ENCODE assay signal across 4 fruit fly cellular contexts in genomic region chr3L:16328207-16328891, dm6.
A peak's percentile ranks its signal among the peaks of the same experiment; 100 is the strongest.
TF ChIP-seq lines count a peak whose summit lies in the region.

Gene CG13058 (plus strand): TSS chr3L:16328841.

- TF ChIP-seq CTCF in whole organism, embryonic (GFP tag; optimal IDR thresholded peaks at IDR 0.05; lab: Kevin White, UChicago): no peak

TF ChIP-seq in whole organism, embryonic, 481 proteins besides CTCF, POLR2A, EP300 and RAD21 (continues in another document):
- TF ChIP-seq wdn (GFP tag; IDR thresholded peaks at IDR 0.05; lab: Robert Waterston, UW) (0 out of 2 replicates have a peak, but pooled peaks have one; percentile 60), NC2β (GFP tag; optimal IDR thresholded peaks at IDR 0.05; lab: Kevin White, UChicago) (no peak), CG10565 (GFP tag; optimal IDR thresholded peaks at IDR 0.05; lab: Kevin White, UChicago) (no peak), bowl (GFP tag; IDR thresholded peaks at IDR 0.05; lab: Robert Waterston, UW) (peak; percentile 77), tna (GFP tag; IDR thresholded peaks at IDR 0.05; lab: Robert Waterston, UW; ENCODE audit: partially characterized antibody) (no peak), en (GFP tag; optimal IDR thresholded peaks at IDR 0.05; lab: Kevin White, UChicago) (no peak), CG31388 (GFP tag; optimal IDR thresholded peaks at IDR 0.05; lab: Kevin White, UChicago) (no peak), ind (GFP tag; optimal IDR thresholded peaks at IDR 0.05; lab: Kevin White, UChicago) (peak; percentile 50), tap (tag; optimal IDR thresholded peaks at IDR 0.05; lab: Kevin White, UChicago) (peak; percentile 59), unc-4 (GFP tag; IDR thresholded peaks at IDR 0.05; lab: Robert Waterston, UW; ENCODE audit: partially characterized antibody) (no peak), Nf-YB (GFP tag; optimal IDR thresholded peaks at IDR 0.05; lab: Kevin White, UChicago) (no peak), Meics (GFP tag; optimal IDR thresholded peaks at IDR 0.05; lab: Kevin White, UChicago) (peak; percentile 61), slbo (GFP tag; IDR thresholded peaks at IDR 0.05; lab: Robert Waterston, UW) (peak; percentile 79), D (optimal IDR thresholded peaks at IDR 0.05; lab: Kevin White, UChicago) (no peak), D (GFP tag; optimal IDR thresholded peaks at IDR 0.05; lab: Kevin White, UChicago) (no peak), CG43689 (GFP tag; IDR thresholded peaks at IDR 0.05; lab: Robert Waterston, UW) (peak; percentile 52; the same call in 1 of the 2 replicates), pita (GFP tag; optimal IDR thresholded peaks at IDR 0.05; lab: Kevin White, UChicago) (no peak), ase (GFP tag; IDR thresholded peaks at IDR 0.05; lab: Robert Waterston, UW) (no peak), org-1 (GFP tag; optimal IDR thresholded peaks at IDR 0.05; lab: Kevin White, UChicago) (peak; percentile 50), CG33213 (GFP tag; optimal IDR thresholded peaks at IDR 0.05; lab: Kevin White, UChicago) (no peak), prd (optimal IDR thresholded peaks at IDR 0.05; lab: Kevin White, UChicago) (no peak), prd (GFP tag; IDR thresholded peaks at IDR 0.05; lab: Robert Waterston, UW) (no peak; the same call in 2 of the 3 replicates), stwl (tag; optimal IDR thresholded peaks at IDR 0.05; lab: Kevin White, UChicago) (no peak)

TF ChIP-seq in whole organism, prepupa, 60 proteins besides CTCF, POLR2A, EP300 and RAD21 (continues in another document):
- no peak for TF ChIP-seq Smox (GFP tag; optimal IDR thresholded peaks at IDR 0.05; lab: Kevin White, UChicago)
- peak; percentile 67 for TF ChIP-seq fkh (GFP tag; optimal IDR thresholded peaks at IDR 0.05; lab: Kevin White, UChicago)
- no peak for TF ChIP-seq dsx (GFP tag; optimal IDR thresholded peaks at IDR 0.05; lab: Kevin White, UChicago; ENCODE audit: poor library complexity, severe bottlenecking)
- no peak for TF ChIP-seq Sox102F (GFP tag; optimal IDR thresholded peaks at IDR 0.05; lab: Kevin White, UChicago)
- TF ChIP-seq CG3032 (tag; optimal IDR thresholded peaks at IDR 0.05; lab: Kevin White, UChicago): peak; percentile 32
- no peak for TF ChIP-seq ss (GFP tag; optimal IDR thresholded peaks at IDR 0.05; lab: Kevin White, UChicago)
- peak; percentile 10 for TF ChIP-seq CG16779 (tag; optimal IDR thresholded peaks at IDR 0.05; lab: Kevin White, UChicago)
- TF ChIP-seq Blimp-1 (GFP tag; optimal IDR thresholded peaks at IDR 0.05; lab: Kevin White, UChicago): no peak
- TF ChIP-seq Eip78C (GFP tag; lab: Kevin White, UChicago): peak; percentile 70
- no peak for TF ChIP-seq esn (GFP tag; optimal IDR thresholded peaks at IDR 0.05; lab: Kevin White, UChicago)
- TF ChIP-seq CG9139 (GFP tag; optimal IDR thresholded peaks at IDR 0.05; lab: Kevin White, UChicago): no peak
- no peak for TF ChIP-seq svp (GFP tag; lab: Kevin White, UChicago)
- peak; percentile 89 for TF ChIP-seq CG8119 (GFP tag; IDR thresholded peaks at IDR 0.05; lab: Robert Waterston, UW)
- no peak for TF ChIP-seq Hr39 (GFP tag; optimal IDR thresholded peaks at IDR 0.05; lab: Kevin White, UChicago)
- no peak for TF ChIP-seq Eip93F (GFP tag; optimal IDR thresholded peaks at IDR 0.05; lab: Kevin White, UChicago)
- peak; percentile 44 for TF ChIP-seq CG3919 (GFP tag; optimal IDR thresholded peaks at IDR 0.05; lab: Kevin White, UChicago)
- TF ChIP-seq CG6808 (GFP tag; optimal IDR thresholded peaks at IDR 0.05; lab: Kevin White, UChicago): peak; percentile 40
- TF ChIP-seq CG15336 (GFP tag; IDR thresholded peaks at IDR 0.05; lab: Robert Waterston, UW): peak; percentile 93
- TF ChIP-seq CG34406 (GFP tag; optimal IDR thresholded peaks at IDR 0.05; lab: Kevin White, UChicago): no peak
- TF ChIP-seq Eip75B (GFP tag; optimal IDR thresholded peaks at IDR 0.05; lab: Kevin White, UChicago): no peak
- TF ChIP-seq CG6276 (GFP tag; optimal IDR thresholded peaks at IDR 0.05; lab: Kevin White, UChicago): peak; percentile 79
- peak; percentile 48; the same call in 1 of the 2 replicates for TF ChIP-seq CG11294 (GFP tag; IDR thresholded peaks at IDR 0.05; lab: Robert Waterston, UW)
- TF ChIP-seq CG10669 (GFP tag; optimal IDR thresholded peaks at IDR 0.05; lab: Kevin White, UChicago): peak; percentile 62
- TF ChIP-seq CG11902 (GFP tag; optimal IDR thresholded peaks at IDR 0.05; lab: Kevin White, UChicago): no peak

TF ChIP-seq in whole organism, pupa, 21 proteins besides CTCF, POLR2A, EP300 and RAD21:
- TF ChIP-seq CG8159 (tag; optimal IDR thresholded peaks at IDR 0.05; lab: Kevin White, UChicago) (peak; percentile 70), CG32121 (GFP tag; IDR thresholded peaks at IDR 0.05; lab: Robert Waterston, UW) (peak; percentile 63), rn (GFP tag; IDR thresholded peaks at IDR 0.05; lab: Robert Waterston, UW) (no peak), Ets98B (GFP tag; IDR thresholded peaks at IDR 0.05; lab: Robert Waterston, UW) (peak; percentile 23), fd96Ca (GFP tag; IDR thresholded peaks at IDR 0.05; lab: Robert Waterston, UW) (0 out of 3 replicates have a peak, but pooled peaks have one; percentile 20), Pif1A (GFP tag; optimal IDR thresholded peaks at IDR 0.05; lab: Kevin White, UChicago) (peak; percentile 7), CG4496 (GFP tag; IDR thresholded peaks at IDR 0.05; lab: Robert Waterston, UW) (peak; percentile 22; the same call in 1 of the 3 replicates), CG9948 (tag; optimal IDR thresholded peaks at IDR 0.05; lab: Kevin White, UChicago) (peak; percentile 55), CG34367 (tag; optimal IDR thresholded peaks at IDR 0.05; lab: Kevin White, UChicago) (peak; percentile 65), Pif1B (GFP tag; optimal IDR thresholded peaks at IDR 0.05; lab: Kevin White, UChicago) (no peak), CG8301 (tag; optimal IDR thresholded peaks at IDR 0.05; lab: Kevin White, UChicago) (peak; percentile 66), CG14655 (GFP tag; optimal IDR thresholded peaks at IDR 0.05; lab: Kevin White, UChicago) (peak; percentile 68), CG10348 (GFP tag; IDR thresholded peaks at IDR 0.05; lab: Robert Waterston, UW) (peak; percentile 81), EcR (GFP tag; optimal IDR thresholded peaks at IDR 0.05; lab: Kevin White, UChicago) (peak; percentile 1), CG15710 (tag; optimal IDR thresholded peaks at IDR 0.05; lab: Kevin White, UChicago) (peak; percentile 69), Snoo (tag; optimal IDR thresholded peaks at IDR 0.05; lab: Kevin White, UChicago) (no peak), CG17806 (tag; optimal IDR thresholded peaks at IDR 0.05; lab: Kevin White, UChicago) (peak; percentile 38), D1 (tag; optimal IDR thresholded peaks at IDR 0.05; lab: Kevin White, UChicago) (no peak), CG13204 (GFP tag; optimal IDR thresholded peaks at IDR 0.05; lab: Kevin White, UChicago) (no peak)

TF ChIP-seq in whole organism, wandering third instar larva, 38 proteins besides CTCF, POLR2A, EP300 and RAD21:
- TF ChIP-seq usp (GFP tag; optimal IDR thresholded peaks at IDR 0.05; lab: Kevin White, UChicago) (no peak), sv (GFP tag; optimal IDR thresholded peaks at IDR 0.05; lab: Kevin White, UChicago) (peak; percentile 50)

Comparison
In these comparisons a context has a peak if more than half of its experiments do, and no peak if none do; other contexts are left out.
1. Of the 7 proteins assayed by ChIP-seq in both whole organism, embryonic and whole organism, prepupa: peak only in whole organism, embryonic: CG6854 and Sox102F; only in whole organism, prepupa: CG16779, Gug and Lpt; in both: none; in neither: 2.